Fruit fly (Drosophila melanogaster) whole organism: ENCODE data around the gene hng3.

ENCODE experiments used
- CG8478 ChIP-seq: fragments of >200 bp; optimal IDR thresholded peaks from 2 replicates; lab custom pipeline; 2018; ENCODE audit warnings: inconsistent platforms
- Dll ChIP-seq: fragments of >200 bp; optimal IDR thresholded peaks from 2 replicates; lab custom pipeline; 2017
- EcR ChIP-seq, 2 experiments: fragments of >200 bp; optimal IDR thresholded peaks; 2 replicates each; lab custom pipeline; 2017; ENCODE audit warnings: missing biosample characterization in 2 of 2, missing genetic modification characterization in 2 of 2, missing genetic modification reagents in 2 of 2
- pan ChIP-seq: fragments of >200 bp; optimal IDR thresholded peaks from 2 replicates; lab custom pipeline; 2017
- psq ChIP-seq: fragments of >200 bp; optimal IDR thresholded peaks from 2 replicates; lab custom pipeline; 2017
- usp ChIP-seq: fragments of >200 bp; optimal IDR thresholded peaks from 2 replicates; lab custom pipeline; 2017; ENCODE audit warnings: missing biosample characterization, missing genetic modification characterization, mixed read lengths

DNA sequence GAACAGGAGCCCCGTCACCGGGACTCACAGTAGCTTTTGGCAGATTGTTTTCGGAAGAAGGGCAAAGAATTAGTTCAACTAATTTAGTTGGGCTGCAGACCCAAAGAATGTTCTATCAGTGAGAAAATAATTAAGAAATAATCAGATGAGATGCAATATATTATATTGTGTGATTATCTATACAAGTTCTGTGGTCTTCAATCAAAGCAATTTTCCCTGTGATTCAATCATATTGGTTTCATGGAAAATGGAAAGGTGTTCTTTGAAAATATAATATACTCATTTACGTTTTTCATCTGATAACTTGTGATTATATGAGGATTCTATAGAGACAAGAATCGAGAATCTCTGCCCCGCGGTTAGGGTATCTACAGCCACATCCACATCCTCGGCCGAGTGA, 26.7 kb downstream of the hng3 start:
- TF ChIP-seq EcR (GFP tag; optimal IDR thresholded peaks at IDR 0.05; lab: Kevin White, UChicago) (no peak), usp (GFP tag; lab: Kevin White, UChicago) (no peak), pan (lab: Kevin White, UChicago) (no peak), psq (lab: Kevin White, UChicago) (no peak), CG8478 (lab: Kevin White, UChicago) (no peak), Dll (no peak)
